Fruit fly (Drosophila melanogaster) S2 (cell line): ENCODE measurements around the gene tal-AA.

Experiments
- CG8478 ChIP-seq: fragments of >200 bp; optimal IDR thresholded peaks from 2 replicates; lab custom pipeline; 2018
- CTCF ChIP-seq, 2 experiments: fragments of >200 bp; optimal IDR thresholded peaks; 2 replicates each; lab custom pipeline; 2018

DNA sequence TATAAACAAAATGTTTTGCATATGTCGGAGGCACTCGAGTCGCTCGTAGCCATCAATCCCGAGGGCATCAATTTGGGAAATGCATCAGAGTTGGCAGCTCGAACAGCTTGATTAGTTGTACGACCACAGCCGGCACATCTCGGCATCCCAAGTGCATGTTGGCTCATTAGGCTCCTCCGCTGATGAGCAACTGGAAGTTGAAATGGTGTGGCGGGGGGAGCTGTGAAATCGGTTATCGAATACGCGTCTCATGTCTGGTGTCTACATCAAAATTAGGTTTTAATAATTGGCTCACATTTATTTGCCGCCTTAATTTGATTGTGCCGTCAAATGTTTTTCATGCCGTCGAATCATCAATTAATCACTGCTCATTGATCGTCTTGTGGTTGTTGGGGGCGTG, 46.3 kb downstream of the tal-AA start:
- TF ChIP-seq CG8478 (lab: Kevin White, UChicago) = no peak
- no peak for TF ChIP-seq CTCF (optimal IDR thresholded peaks at IDR 0.05; lab: Kevin White, UChicago)
